Fruit fly (Drosophila melanogaster): Measurements from ENCODE around the gene CG14312.

CG14312 gene

dm6 chr3R:18244171-18245043 lies 38.9 kb downstream of the CG14312 start (continued):
- TF ChIP-seq CG33213 (GFP tag; optimal IDR thresholded peaks at IDR 0.05) (no peak), CG4707 (GFP tag; optimal IDR thresholded peaks at IDR 0.05) (no peak), CG7987 (GFP tag; optimal IDR thresholded peaks at IDR 0.05) (no peak), CG32772 (GFP tag; IDR thresholded peaks at IDR 0.05) (no peak), inv (GFP tag; IDR thresholded peaks at IDR 0.05; ENCODE audit: partially characterized antibody) (no peak), Stat92E (GFP tag; optimal IDR thresholded peaks at IDR 0.05) (no peak), al (GFP tag; IDR thresholded peaks at IDR 0.05) (no peak), Antp (GFP tag; optimal IDR thresholded peaks at IDR 0.05) (no peak), CG11456 (GFP tag; IDR thresholded peaks at IDR 0.05) (0 out of 3 replicates have a peak, but pooled peaks have one; percentile 42), tio (GFP tag; optimal IDR thresholded peaks at IDR 0.05) (no peak), HLHmδ (GFP tag; optimal IDR thresholded peaks at IDR 0.05) (no peak), grn (GFP tag; optimal IDR thresholded peaks at IDR 0.05) (no peak), sens-2 (GFP tag; IDR thresholded peaks at IDR 0.05) (no peak), pros (GFP tag; optimal IDR thresholded peaks at IDR 0.05) (no peak), CG1832 (GFP tag; optimal IDR thresholded peaks at IDR 0.05) (peak; percentile 63), ci (GFP tag; IDR thresholded peaks at IDR 0.05) (no peak), mam (GFP tag; optimal IDR thresholded peaks at IDR 0.05) (no peak), CG34422 (GFP tag; IDR thresholded peaks at IDR 0.05) (peak; percentile 44; the same call in 1 of the 3 replicates), Lim3 (GFP tag; IDR thresholded peaks at IDR 0.05) (no peak), CG4730 (GFP tag; IDR thresholded peaks at IDR 0.05) (no peak), pzg (GFP tag; optimal IDR thresholded peaks at IDR 0.05) (peak; percentile 8), z (GFP tag; IDR thresholded peaks at IDR 0.05) (peak; percentile 51; the same call in 1 of the 3 replicates), zf30C (GFP tag; optimal IDR thresholded peaks at IDR 0.05) (no peak), Hmr (GFP tag; optimal IDR thresholded peaks at IDR 0.05) (peak; percentile 42), ind (GFP tag; optimal IDR thresholded peaks at IDR 0.05) (no peak), sob (GFP tag; IDR thresholded peaks at IDR 0.05) (no peak), CG16779 (GFP tag; IDR thresholded peaks at IDR 0.05) (no peak), E2f2 (GFP tag; IDR thresholded peaks at IDR 0.05) (no peak), sisA (GFP tag; IDR thresholded peaks at IDR 0.05) (no peak), CG6272 (GFP tag; IDR thresholded peaks at IDR 0.05) (no peak), maf-S (GFP tag; optimal IDR thresholded peaks at IDR 0.05) (no peak), Hr78 (GFP tag; optimal IDR thresholded peaks at IDR 0.05) (peak in 1 of 2 experiments; percentile 59), CG6254 (GFP tag; optimal IDR thresholded peaks at IDR 0.05) (no peak), Hr51 (GFP tag; optimal IDR thresholded peaks at IDR 0.05) (no peak), Six4 (GFP tag; optimal IDR thresholded peaks at IDR 0.05) (no peak), ERR (GFP tag; optimal IDR thresholded peaks at IDR 0.05) (peak; percentile 69), CG10654 (GFP tag; optimal IDR thresholded peaks at IDR 0.05) (no peak), CG13424 (tag; optimal IDR thresholded peaks at IDR 0.05) (no peak), CG10267 (tag; optimal IDR thresholded peaks at IDR 0.05) (no peak), CG17912 (GFP tag; optimal IDR thresholded peaks at IDR 0.05) (no peak), CG10565 (GFP tag; optimal IDR thresholded peaks at IDR 0.05) (no peak), cg (GFP tag; optimal IDR thresholded peaks at IDR 0.05) (peak; percentile 92), CG2202 (tag; optimal IDR thresholded peaks at IDR 0.05) (no peak), CG1647 (GFP tag; optimal IDR thresholded peaks at IDR 0.05) (no peak), NK7.1 (GFP tag; optimal IDR thresholded peaks at IDR 0.05) (no peak), Awh (GFP tag; IDR thresholded peaks at IDR 0.05) (no peak), lola (GFP tag; optimal IDR thresholded peaks at IDR 0.05) (no peak), Bdp1 (GFP tag; optimal IDR thresholded peaks at IDR 0.05) (no peak), CG16815 (GFP tag; optimal IDR thresholded peaks at IDR 0.05) (no peak)
